Worm (Caenorhabditis elegans): ENCODE data around the gene F33H12.7.

DNA sequence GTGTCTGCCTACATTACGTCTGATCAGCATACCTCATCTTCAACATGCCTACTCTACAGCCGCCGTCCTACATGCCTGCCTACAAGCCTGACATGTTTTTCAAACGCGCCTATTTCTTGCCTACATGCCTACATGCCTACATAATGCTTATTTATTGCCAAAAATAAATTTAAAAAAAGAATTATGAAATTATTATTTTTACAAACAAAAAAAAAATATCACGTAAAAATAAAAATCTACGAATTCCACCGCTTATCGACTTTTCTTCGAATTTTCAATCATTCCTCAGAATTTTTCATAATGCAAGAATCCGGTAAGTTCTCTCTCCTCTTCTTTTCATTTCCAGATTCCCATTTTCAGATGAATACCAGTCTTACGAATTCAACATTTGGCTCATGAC, 35.8 kb upstream of the F33H12.7 start, which contains the start of gene D2062.5:
- TF ChIP-seq T22C8.4 (GFP tag; IDR thresholded peaks at IDR 0.05) (no peak), tab-1 (GFP tag; IDR thresholded peaks at IDR 0.05) (no peak), ref-1 (GFP tag; conservative IDR thresholded peaks at IDR 0.05) (no peak), ztf-23 (GFP tag; IDR thresholded peaks at IDR 0.05) (no peak), ztf-29 (GFP tag; IDR thresholded peaks at IDR 0.05) (no peak), cog-1 (tag; optimal IDR thresholded peaks at IDR 0.05) (no peak), med-1 (GFP tag; optimal IDR thresholded peaks at IDR 0.05; ENCODE audit: insufficient read depth) (no peak), flt-1 (GFP tag; IDR thresholded peaks at IDR 0.05) (no peak)
